Worm (Caenorhabditis elegans): Measurements from ENCODE around the gene ins-31.

DNA sequence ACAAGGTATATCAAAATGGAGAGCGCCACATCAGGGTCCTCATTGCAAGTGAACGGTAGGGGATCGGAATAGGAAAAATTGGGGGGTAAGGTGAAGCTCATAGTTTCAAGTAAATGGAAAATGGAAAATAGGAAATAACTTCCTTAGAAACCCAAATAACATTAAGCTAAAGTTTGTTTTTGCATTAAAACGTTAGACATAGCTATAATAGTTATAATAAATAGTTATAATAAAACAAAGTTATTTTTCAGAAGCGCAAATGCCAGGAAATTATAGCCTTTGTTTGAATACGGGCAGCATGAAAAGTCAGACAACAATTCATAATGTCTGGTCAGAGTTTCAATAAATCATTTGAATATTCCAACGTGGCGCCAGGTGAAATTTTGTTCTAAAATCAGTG is 26.3 kb upstream of the ins-31 start, which contains the start of gene srg-24:
- TF ChIP-seq mdl-1 (tag; optimal IDR thresholded peaks at IDR 0.05) (no peak), mes-2 (tag; optimal IDR thresholded peaks at IDR 0.05; ENCODE audit: poor library complexity, severe bottlenecking) (no peak), pqm-1 (tag; optimal IDR thresholded peaks at IDR 0.05) (no peak), unc-62 (GFP tag; optimal IDR thresholded peaks at IDR 0.05 in 1 of 2) (no peak), unc-62 (tag; optimal IDR thresholded peaks at IDR 0.05) (no peak), ama-1 (optimal IDR thresholded peaks at IDR 0.05) (no peak), dmd-8 (GFP tag; IDR thresholded peaks at IDR 0.05) (no peak)
